Fruit fly (Drosophila melanogaster): ENCODE measurements around the gene CG31546.

DNA sequence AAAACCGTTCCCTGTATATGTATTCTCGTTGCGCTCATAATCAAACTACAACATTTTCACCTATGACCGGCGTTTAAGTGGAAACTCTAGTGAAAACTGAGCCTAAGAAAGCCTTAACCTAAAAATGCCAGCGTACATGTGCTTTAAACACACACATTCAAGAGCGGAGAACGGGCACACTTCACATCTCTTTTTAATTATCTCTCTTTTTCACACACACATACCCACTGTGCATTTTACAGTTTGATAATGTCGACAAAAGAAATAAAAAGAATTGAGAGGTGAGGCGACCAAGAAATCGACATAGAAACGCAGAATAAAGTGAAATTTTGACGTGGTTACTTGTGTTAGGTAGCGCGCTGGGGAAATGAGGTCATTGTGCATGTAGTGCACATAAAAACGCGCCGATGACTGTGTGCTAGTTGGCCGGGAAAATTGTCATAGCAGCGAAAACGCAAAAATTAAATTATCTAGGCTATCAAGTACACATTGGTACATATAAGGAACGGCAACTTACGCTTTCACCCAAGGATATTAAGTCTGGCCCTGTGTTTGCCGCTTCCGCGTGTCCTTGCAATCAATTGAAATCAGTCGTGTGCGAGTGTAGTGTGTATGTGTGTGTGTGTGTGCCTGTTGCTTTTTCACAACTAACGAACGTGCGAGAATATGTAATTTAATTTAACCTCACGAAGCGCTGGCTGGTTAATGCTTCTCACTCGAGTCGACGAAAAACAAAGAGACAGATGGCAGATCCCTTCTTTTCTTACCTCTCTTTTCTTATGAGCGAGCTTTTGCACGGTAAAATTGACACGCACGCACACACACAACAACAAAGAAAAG lies 35.7 kb downstream of the CG31546 start:
- no peak for TF ChIP-seq Pif1B (GFP tag; optimal IDR thresholded peaks at IDR 0.05)
- no peak for TF ChIP-seq rn (GFP tag; IDR thresholded peaks at IDR 0.05)
- no peak for TF ChIP-seq CG14655 (GFP tag; optimal IDR thresholded peaks at IDR 0.05)
- no peak for TF ChIP-seq CG8301 (tag; optimal IDR thresholded peaks at IDR 0.05)
- TF ChIP-seq CG8159 (tag; optimal IDR thresholded peaks at IDR 0.05) = no peak
- TF ChIP-seq D1 (tag; optimal IDR thresholded peaks at IDR 0.05) = no peak
- TF ChIP-seq EcR (GFP tag; optimal IDR thresholded peaks at IDR 0.05) = no peak
- no peak for TF ChIP-seq CG10348 (GFP tag; IDR thresholded peaks at IDR 0.05)
- no peak for TF ChIP-seq Ets98B (GFP tag; IDR thresholded peaks at IDR 0.05)
- TF ChIP-seq CG13204 (GFP tag; optimal IDR thresholded peaks at IDR 0.05) = no peak

Measured in whole organism, pupa.